Fruit fly (Drosophila melanogaster) whole organism, embryonic: ENCODE results near the gene CG17121.

Experiments used
- Abd-B ChIP-seq: fragments of 200-800 bp; sonication (Bioruptor generic); optimal IDR thresholded peaks from 2 replicates; lab custom pipeline; 2018; ENCODE audit warnings: missing biosample characterization, mild to moderate bottlenecking, missing genetic modification characterization, moderate library complexity
- CG10543 ChIP-seq: fragments of 200-800 bp; sonication (Bioruptor generic); optimal IDR thresholded peaks from 3 replicates; lab custom pipeline; 2017; ENCODE audit warnings: missing biosample characterization, mild to moderate bottlenecking, missing genetic modification characterization, moderate library complexity
- CG11504 ChIP-seq: fragments of 200-800 bp; sonication (Bioruptor generic); optimal IDR thresholded peaks from 3 replicates; lab custom pipeline; 2019; ENCODE audit warnings: missing biosample characterization, mild to moderate bottlenecking, missing genetic modification characterization, moderate library complexity
- CG12769 ChIP-seq: fragments of 200-800 bp; sonication (Bioruptor generic); optimal IDR thresholded peaks from 2 replicates; lab custom pipeline; 2019; ENCODE audit warnings: missing biosample characterization, mild to moderate bottlenecking, missing genetic modification characterization, moderate library complexity
- CG13123 ChIP-seq: fragments of 200-800 bp; sonication (Bioruptor generic); optimal IDR thresholded peaks from 2 replicates; lab custom pipeline; 2016; ENCODE audit warnings: missing biosample characterization, missing genetic modification characterization
- CG13287 ChIP-seq: fragments of 200-800 bp; sonication (Bioruptor generic); IDR thresholded peaks from 2 replicates; pipeline ENCODE4 v1.3.6; 2022; ENCODE audit warnings: missing biosample characterization, missing genetic modification characterization; ENCODE audit not compliant: partially characterized antibody
- CG13775 ChIP-seq: fragments of 200-800 bp; sonication (Bioruptor generic); optimal IDR thresholded peaks from 3 replicates; lab custom pipeline; 2017; ENCODE audit warnings: missing biosample characterization, mild to moderate bottlenecking, missing genetic modification characterization
- CG14667 ChIP-seq: fragments of 200-800 bp; sonication (Bioruptor generic); IDR thresholded peaks from 2 replicates; pipeline ENCODE4 v1.3.6; 2022; ENCODE audit warnings: missing biosample characterization, missing genetic modification characterization
- CG15269 ChIP-seq: fragments of 200-800 bp; sonication (Bioruptor generic); optimal IDR thresholded peaks from 2 replicates; lab custom pipeline; 2018; ENCODE audit warnings: missing biosample characterization, mild to moderate bottlenecking, missing genetic modification characterization, moderate library complexity
- CG18011 ChIP-seq: fragments of 200-800 bp; sonication (Bioruptor generic); optimal IDR thresholded peaks from 2 replicates; lab custom pipeline; 2017; ENCODE audit warnings: missing biosample characterization, missing genetic modification characterization, mild to moderate bottlenecking, moderate library complexity, missing genotype
- CG30020 ChIP-seq: fragments of 200-800 bp; optimal IDR thresholded peaks from 2 replicates; lab custom pipeline; 2019; ENCODE audit warnings: missing biosample characterization, mild to moderate bottlenecking, missing genetic modification characterization, moderate library complexity
- CG31388 ChIP-seq: fragments of 200-800 bp; sonication (Bioruptor generic); optimal IDR thresholded peaks from 2 replicates; lab custom pipeline; 2016; ENCODE audit warnings: missing biosample characterization, missing genetic modification characterization
- CG3163 ChIP-seq: fragments of 200-800 bp; sonication (Bioruptor generic); optimal IDR thresholded peaks from 3 replicates; lab custom pipeline; 2016; ENCODE audit warnings: missing biosample characterization, missing genetic modification characterization
- CG5180 ChIP-seq: fragments of 200-800 bp; sonication (Bioruptor generic); optimal IDR thresholded peaks from 3 replicates; lab custom pipeline; 2017; ENCODE audit warnings: missing biosample characterization, missing genetic modification characterization, mild to moderate bottlenecking, moderate library complexity, missing genetic modification reagents
- CG6175 ChIP-seq: fragments of 200-800 bp; sonication (Bioruptor generic); IDR thresholded peaks from 3 replicates; pipeline ENCODE4 v1.3.6; 2022; ENCODE audit warnings: missing biosample characterization, missing genetic modification characterization
- CG7987 ChIP-seq: fragments of 200-800 bp; sonication (Bioruptor generic); optimal IDR thresholded peaks from 2 replicates; lab custom pipeline; 2018; ENCODE audit warnings: missing biosample characterization, mild to moderate bottlenecking, missing genetic modification characterization, moderate library complexity
- CG8290 ChIP-seq, 3 experiments: fragments of 200-800 bp; sonication (Bioruptor generic); optimal IDR thresholded peaks; 2 replicates each; lab custom pipeline; 2016 to 2019; ENCODE audit warnings: missing biosample characterization in 3 of 3, missing genetic modification characterization in 3 of 3, mild to moderate bottlenecking in 2 of 3, moderate library complexity in 1 of 3
- CrebB ChIP-seq: fragments of 200-800 bp; sonication (Bioruptor generic); optimal IDR thresholded peaks from 3 replicates; lab custom pipeline; 2018; ENCODE audit warnings: missing biosample characterization, mild to moderate bottlenecking, missing genetic modification characterization
- Deaf1 ChIP-seq: fragments of 200-800 bp; optimal IDR thresholded peaks from 3 replicates; lab custom pipeline; 2019; ENCODE audit warnings: missing biosample characterization, mild to moderate bottlenecking, missing genetic modification characterization, moderate library complexity
- Dref ChIP-seq: fragments of 200-800 bp; sonication (Bioruptor generic); IDR thresholded peaks from 2 replicates; pipeline ENCODE4 v1.3.6; 2022; ENCODE audit warnings: missing biosample characterization, missing genetic modification characterization
- E2f2 ChIP-seq: fragments of 200-800 bp; sonication (Bioruptor generic); IDR thresholded peaks from 2 replicates; pipeline ENCODE4 v1.3.6; 2022; ENCODE audit warnings: missing biosample characterization, missing genetic modification characterization
- Eip74EF ChIP-seq, 2 experiments: fragments of 200-800 bp in 1 of 2; fragments of >200 bp in 1 of 2; sonication (Bioruptor generic) in 1 of 2; optimal IDR thresholded peaks; 2 replicates each; lab custom pipeline; 2017 to 2019; ENCODE audit warnings: missing biosample characterization in 2 of 2, missing genetic modification characterization in 2 of 2, mild to moderate bottlenecking in 1 of 2, moderate library complexity in 1 of 2
- Ets65A ChIP-seq: fragments of 200-800 bp; sonication (Bioruptor generic); peaks from one replicate; lab custom pipeline; 2016; ENCODE audit warnings: missing biosample characterization, missing genetic modification characterization
- Hr78 ChIP-seq, 2 experiments: fragments of 200-800 bp in 1 of 2; fragments of >200 bp in 1 of 2; sonication (Bioruptor generic) in 1 of 2; optimal IDR thresholded peaks; 2 replicates each; lab custom pipeline; 2017 to 2019; ENCODE audit warnings: missing biosample characterization in 2 of 2, missing genetic modification characterization in 2 of 2, mild to moderate bottlenecking in 1 of 2, moderate library complexity in 1 of 2
- Med ChIP-seq: fragments of 200-800 bp; sonication (Bioruptor generic); peaks from one replicate; lab custom pipeline; 2016; ENCODE audit warnings: missing biosample characterization, missing genetic modification characterization, mild to moderate bottlenecking, inconsistent platforms, moderate library complexity
- Mrtf ChIP-seq: fragments of 200-800 bp; sonication (Bioruptor generic); IDR thresholded peaks from 3 replicates; pipeline ENCODE4 v1.3.6; 2022; ENCODE audit warnings: missing biosample characterization, missing genetic modification characterization
- abd-A ChIP-seq: fragments of 200-800 bp; sonication (Bioruptor generic); optimal IDR thresholded peaks from 3 replicates; lab custom pipeline; 2019; ENCODE audit warnings: missing biosample characterization, mild to moderate bottlenecking, missing genetic modification characterization, moderate library complexity
- btn ChIP-seq: fragments of 200-800 bp; sonication (Bioruptor generic); optimal IDR thresholded peaks from 2 replicates; lab custom pipeline; 2016; ENCODE audit warnings: missing biosample characterization, missing genetic modification characterization
- chinmo ChIP-seq: fragments of 200-800 bp; sonication (Bioruptor generic); IDR thresholded peaks from 4 replicates; pipeline ENCODE4 v1.3.6; 2022; ENCODE audit warnings: missing biosample characterization, missing genetic modification characterization; ENCODE audit not compliant: partially characterized antibody
- ci ChIP-seq: fragments of 200-800 bp; sonication (Bioruptor generic); IDR thresholded peaks from 3 replicates; pipeline ENCODE4 v1.3.6; 2022; ENCODE audit warnings: missing biosample characterization, missing genetic modification characterization
- emc ChIP-seq: fragments of 200-800 bp; sonication (Bioruptor generic); optimal IDR thresholded peaks from 2 replicates; lab custom pipeline; 2016; ENCODE audit warnings: missing biosample characterization, missing genetic modification characterization
- esg ChIP-seq: fragments of 200-800 bp; sonication (Bioruptor generic); conservative IDR thresholded peaks from 2 replicates; pipeline ENCODE4 v1.3.6; 2022; ENCODE audit warnings: missing biosample characterization, missing genetic modification characterization
- grn ChIP-seq: fragments of 200-800 bp; sonication (Bioruptor generic); optimal IDR thresholded peaks from 3 replicates; lab custom pipeline; 2017; ENCODE audit warnings: missing biosample characterization, missing genetic modification characterization
- lilli ChIP-seq: fragments of 200-800 bp; sonication (Bioruptor generic); optimal IDR thresholded peaks from 3 replicates; lab custom pipeline; 2016; ENCODE audit warnings: missing biosample characterization, missing genetic modification characterization
- mirr ChIP-seq: fragments of 200-800 bp; sonication (Bioruptor generic); optimal IDR thresholded peaks from 3 replicates; lab custom pipeline; 2018; ENCODE audit warnings: missing biosample characterization, mild to moderate bottlenecking, missing genetic modification characterization
- nerfin-2 ChIP-seq: fragments of 200-800 bp; sonication (Bioruptor generic); IDR thresholded peaks from 2 replicates; pipeline ENCODE4 v1.3.6; 2022; ENCODE audit warnings: missing biosample characterization, missing genetic modification characterization; ENCODE audit not compliant: partially characterized antibody
- pros ChIP-seq: fragments of 200-800 bp; sonication (Bioruptor generic); optimal IDR thresholded peaks from 3 replicates; lab custom pipeline; 2019; ENCODE audit warnings: missing biosample characterization, mild to moderate bottlenecking, missing genetic modification characterization, moderate library complexity
- schlank ChIP-seq: fragments of 200-800 bp; sonication (Bioruptor generic); optimal IDR thresholded peaks from 2 replicates; lab custom pipeline; 2018; ENCODE audit warnings: missing biosample characterization, mild to moderate bottlenecking, missing genetic modification characterization
- sd ChIP-seq: fragments of 200-800 bp; sonication (Bioruptor generic); optimal IDR thresholded peaks from 3 replicates; lab custom pipeline; 2018; ENCODE audit warnings: missing biosample characterization, mild to moderate bottlenecking, missing genetic modification characterization, moderate library complexity
- wdn ChIP-seq: fragments of 200-800 bp; sonication (Bioruptor generic); IDR thresholded peaks from 2 replicates; pipeline ENCODE4 v1.3.6; 2022; ENCODE audit warnings: missing biosample characterization, missing genetic modification characterization

Gene CG17121

dm6 chr3R:23013482-23013881 is 34.5 kb downstream of the CG17121 start (continued):
- TF ChIP-seq CG13775 (GFP tag; lab: Kevin White, UChicago): no peak
- TF ChIP-seq CG13287: peak; percentile 17; the same call in 1 of the 2 replicates
- TF ChIP-seq btn (GFP tag; lab: Kevin White, UChicago): no peak
- peak; percentile 1 for TF ChIP-seq CrebB (tag; lab: Kevin White, UChicago)

DNA sequence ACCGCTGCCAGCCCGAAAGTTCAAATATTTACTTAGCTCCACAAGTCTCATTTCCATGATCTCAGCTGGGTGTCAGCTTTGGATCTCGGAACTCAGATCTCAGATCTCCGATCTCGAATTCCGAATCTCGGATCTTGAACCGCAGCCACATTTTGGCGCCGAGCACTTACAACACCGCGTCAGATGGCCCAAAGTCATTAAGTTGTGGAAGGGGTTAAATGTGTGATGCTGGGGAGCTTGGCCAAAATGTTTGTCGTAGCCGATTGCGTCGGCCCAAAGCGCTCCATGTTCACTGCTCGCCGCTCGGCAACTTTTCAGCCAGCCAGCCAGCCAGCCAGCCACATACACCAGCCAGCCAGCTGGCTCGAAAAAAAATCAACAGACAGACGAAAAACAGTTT is 36.0 kb downstream of the CG17121 start, which contains the start of gene CG6688:
CG6688 (plus strand) TSS at position 396 of the 400 bp plus-strand sequence.
- no peak for TF ChIP-seq CG8290 (GFP tag; optimal IDR thresholded peaks at IDR 0.05; lab: Kevin White, UChicago)
- peak in 1 of 2 experiments; percentile 7 for TF ChIP-seq CG8290 (tag; optimal IDR thresholded peaks at IDR 0.05; lab: Kevin White, UChicago)
- TF ChIP-seq Abd-B (GFP tag; lab: Kevin White, UChicago): no peak
- no peak for TF ChIP-seq esg (GFP tag; lab: Robert Waterston, UW)
- TF ChIP-seq pros (GFP tag; lab: Kevin White, UChicago): peak; percentile 6
- TF ChIP-seq Med: peak; percentile 73
- TF ChIP-seq Deaf1 (tag; lab: Kevin White, UChicago): peak; percentile 50
- no peak for TF ChIP-seq Mrtf (GFP tag; lab: Robert Waterston, UW)
- no peak for TF ChIP-seq CG3163 (GFP tag; lab: Kevin White, UChicago)
- TF ChIP-seq CG14667 (GFP tag; lab: Robert Waterston, UW): no peak
- TF ChIP-seq schlank: no peak
- peak; percentile 75; the same call in 1 of the 3 replicates for TF ChIP-seq CG6175 (GFP tag; lab: Robert Waterston, UW)
- TF ChIP-seq CG10543 (GFP tag; lab: Kevin White, UChicago): peak; percentile 27
- peak in 1 of 2 experiments; percentile 35 for TF ChIP-seq Hr78 (GFP tag; optimal IDR thresholded peaks at IDR 0.05; lab: Kevin White, UChicago)
- TF ChIP-seq CG31388 (GFP tag; lab: Kevin White, UChicago): no peak
- peak; percentile 29 for TF ChIP-seq abd-A (tag; lab: Kevin White, UChicago)
- no peak for TF ChIP-seq CG13123 (GFP tag; lab: Kevin White, UChicago)
- peak; percentile 82; the same call in 3 of the 4 replicates for TF ChIP-seq chinmo (GFP tag; lab: Robert Waterston, UW)
- no peak for TF ChIP-seq CG5180 (GFP tag; lab: Kevin White, UChicago)
- no peak for TF ChIP-seq nerfin-2 (GFP tag; lab: Robert Waterston, UW)
- TF ChIP-seq CG7987: peak; percentile 19
- no peak for TF ChIP-seq lilli (GFP tag; lab: Kevin White, UChicago)
- no peak for TF ChIP-seq E2f2 (GFP tag; lab: Robert Waterston, UW)
- peak; percentile 48 for TF ChIP-seq CG12769 (tag; lab: Kevin White, UChicago)
- TF ChIP-seq CG11504 (tag; lab: Kevin White, UChicago): peak; percentile 1
- no peak for TF ChIP-seq CG30020
- no peak for TF ChIP-seq emc
- peak; percentile 90 for TF ChIP-seq sd
- 0 out of 3 replicates have a peak, but pooled peaks have one; percentile 30 for TF ChIP-seq ci (GFP tag; lab: Robert Waterston, UW)
- TF ChIP-seq Eip74EF (GFP tag; optimal IDR thresholded peaks at IDR 0.05; lab: Kevin White, UChicago): peak in 1 of 2 experiments; percentile 8
- peak; percentile 20 for TF ChIP-seq mirr
- TF ChIP-seq grn (GFP tag; lab: Kevin White, UChicago): peak; percentile 92
- no peak for TF ChIP-seq Dref (GFP tag; lab: Robert Waterston, UW)
- peak; percentile 41 for TF ChIP-seq CG15269 (tag; lab: Kevin White, UChicago)
- TF ChIP-seq CG18011 (GFP tag; lab: Kevin White, UChicago): peak; percentile 74
- no peak for TF ChIP-seq Ets65A (GFP tag; lab: Kevin White, UChicago)
- no peak for TF ChIP-seq wdn (GFP tag; lab: Robert Waterston, UW)
- TF ChIP-seq, all 482 proteins: peak for 19
